Worm (Caenorhabditis elegans) whole organism, midembryonic: ENCODE results near the gene dars-2.

Experiments used
- T22C8.4 ChIP-seq: fragments of 200-800 bp; sonication (Bioruptor generic); IDR thresholded peaks from 2 replicates; pipeline ENCODE4 v1.3.6; 2022; ENCODE audit warnings: missing genetic modification characterization, missing compliant biosample characterization
- cog-1 ChIP-seq: sonication (generic microtip); optimal IDR thresholded peaks from 2 replicates; lab custom pipeline; 2016; ENCODE audit warnings: missing genetic modification characterization, missing compliant biosample characterization
- flt-1 ChIP-seq: fragments of 200-800 bp; sonication (Bioruptor generic); IDR thresholded peaks from 2 replicates; pipeline ENCODE4 v1.3.6; 2022; ENCODE audit warnings: missing genetic modification characterization, missing compliant biosample characterization
- klf-2 ChIP-seq: fragments of 200-800 bp; sonication (Bioruptor generic); conservative IDR thresholded peaks from 2 replicates; pipeline ENCODE4 v1.3.6; 2022; ENCODE audit warnings: missing genetic modification reagents, missing genetic modification characterization, missing compliant biosample characterization
- med-1 ChIP-seq: sonication (generic microtip); optimal IDR thresholded peaks from 2 replicates; lab custom pipeline; 2017; ENCODE audit warnings: missing genetic modification characterization, mild to moderate bottlenecking, missing compliant biosample characterization, antibody characterized with exemption, missing genetic modification reagents; ENCODE audit not compliant: insufficient read depth
- ref-1 ChIP-seq: fragments of 200-800 bp; sonication (Bioruptor generic); conservative IDR thresholded peaks from 2 replicates; pipeline ENCODE4 v1.3.6; 2022; ENCODE audit warnings: missing genetic modification reagents, missing genetic modification characterization, missing compliant biosample characterization
- tab-1 ChIP-seq: fragments of 200-800 bp; sonication (Bioruptor generic); IDR thresholded peaks from 2 replicates; pipeline ENCODE4 v1.3.6; 2022; ENCODE audit warnings: missing genetic modification characterization, missing compliant biosample characterization
- ztf-23 ChIP-seq: fragments of 200-800 bp; sonication (Bioruptor generic); IDR thresholded peaks from 2 replicates; pipeline ENCODE4 v1.3.6; 2022; ENCODE audit warnings: missing genetic modification reagents, missing genetic modification characterization, missing compliant biosample characterization
- ztf-29 ChIP-seq: fragments of 200-800 bp; sonication (Bioruptor generic); IDR thresholded peaks from 2 replicates; pipeline ENCODE4 v1.3.6; 2022; ENCODE audit warnings: missing genetic modification reagents, missing genetic modification characterization, missing compliant biosample characterization

- TF ChIP-seq flt-1 (GFP tag; lab: Robert Waterston, UW) (no peak), med-1 (GFP tag; lab: Kevin White, UChicago) (no peak), tab-1 (GFP tag; lab: Robert Waterston, UW) (no peak), klf-2 (GFP tag; lab: Robert Waterston, UW) (no peak), T22C8.4 (GFP tag; lab: Robert Waterston, UW) (no peak), ref-1 (no peak), cog-1 (tag; lab: Kevin White, UChicago) (no peak), ztf-23 (GFP tag; lab: Robert Waterston, UW) (no peak), ztf-29 (GFP tag; lab: Robert Waterston, UW) (no peak)
These were observed 26.3 kb downstream of the dars-2 start, which contains the start of gene R07B7.6 for ce11 chrV:12074886-12075285.
